Worm (Caenorhabditis elegans) whole organism, L4 larva: ENCODE results near the gene nspc-20.

Experiments used
- F37D6.2 ChIP-seq: sonication (generic microtip); optimal IDR thresholded peaks from 2 replicates; lab custom pipeline; 2016; ENCODE audit warnings: mild to moderate bottlenecking, missing genetic modification characterization, missing compliant biosample characterization
- F49E8.2 ChIP-seq: sonication (generic microtip); optimal IDR thresholded peaks from 2 replicates; lab custom pipeline; 2016; ENCODE audit warnings: missing compliant biosample characterization, mild to moderate bottlenecking, missing genetic modification characterization, borderline replicate concordance
- aly-2 ChIP-seq: sonication (generic microtip); optimal IDR thresholded peaks from 2 replicates; lab custom pipeline; 2018; ENCODE audit warnings: missing biosample characterization, missing genetic modification characterization
- arid-1 ChIP-seq: fragments of 200-800 bp; sonication (Bioruptor generic); conservative IDR thresholded peaks from 2 replicates; pipeline ENCODE4 v1.3.6; 2022; ENCODE audit warnings: missing genetic modification reagents, missing genetic modification characterization, missing compliant biosample characterization
- attf-4 ChIP-seq: sonication (generic microtip); optimal IDR thresholded peaks from 3 replicates; lab custom pipeline; 2017; ENCODE audit warnings: missing biosample characterization, missing genetic modification characterization
- ceh-28 ChIP-seq: fragments of 150-350 bp; optimal IDR thresholded peaks from 2 replicates; lab custom pipeline; 2014; ENCODE audit warnings: missing biosample characterization, missing genetic modification reagents, missing genetic modification characterization
- ceh-32 ChIP-seq: sonication (generic microtip); optimal IDR thresholded peaks from 2 replicates; lab custom pipeline; 2016; ENCODE audit warnings: mild to moderate bottlenecking, missing genetic modification characterization, missing compliant biosample characterization; ENCODE audit not compliant: poor library complexity
- ces-1 ChIP-seq: fragments of 150-350 bp; sonication (generic microtip); optimal IDR thresholded peaks from 4 replicates; lab custom pipeline; 2014; ENCODE audit warnings: missing biosample characterization, missing genetic modification reagents, missing genetic modification characterization
- daf-16 ChIP-seq, 3 experiments: sonication (generic microtip); optimal IDR thresholded peaks; 2 replicates each; lab custom pipeline; 2016 to 2017; ENCODE audit warnings: missing genetic modification characterization in 3 of 3, missing genetic modification reagents in 3 of 3, mild to moderate bottlenecking in 2 of 3, missing compliant biosample characterization in 2 of 3, missing biosample characterization in 1 of 3, moderate library complexity in 1 of 3
- dmd-6 ChIP-seq: fragments of 200-800 bp; sonication (Bioruptor generic); IDR thresholded peaks from 2 replicates; pipeline ENCODE4 v1.3.6; 2022; ENCODE audit warnings: missing genetic modification reagents, missing genetic modification characterization, missing compliant biosample characterization
- dmd-9 ChIP-seq: fragments of 200-800 bp; sonication (Bioruptor generic); IDR thresholded peaks from 2 replicates; pipeline ENCODE4 v1.3.6; 2022; ENCODE audit warnings: missing genetic modification reagents, missing genetic modification characterization, missing compliant biosample characterization
- dve-1 ChIP-seq: sonication (generic microtip); optimal IDR thresholded peaks from 2 replicates; lab custom pipeline; 2017; ENCODE audit warnings: antibody characterized with exemption, mild to moderate bottlenecking, missing genetic modification characterization, missing compliant biosample characterization; ENCODE audit not compliant: insufficient read depth
- hif-1 ChIP-seq, 2 experiments: sonication (generic microtip); optimal IDR thresholded peaks; 2 replicates each; lab custom pipeline; 2016 to 2017; ENCODE audit warnings: missing compliant biosample characterization in 2 of 2, missing genetic modification characterization in 2 of 2, missing genetic modification reagents in 2 of 2, missing genotype in 2 of 2, mild to moderate bottlenecking in 1 of 2
- hlh-11 ChIP-seq: fragments of 200-800 bp; sonication (Bioruptor generic); optimal IDR thresholded peaks from 2 replicates; lab custom pipeline; 2018; ENCODE audit warnings: mild to moderate bottlenecking, missing genetic modification characterization, missing compliant biosample characterization
- hlh-30 ChIP-seq: sonication (generic microtip); optimal IDR thresholded peaks from 2 replicates; lab custom pipeline; 2017; ENCODE audit warnings: antibody characterized with exemption, mild to moderate bottlenecking, missing genetic modification characterization, missing compliant biosample characterization; ENCODE audit not compliant: insufficient read depth
- hmg-1.1 ChIP-seq: fragments of 200-800 bp; sonication (Bioruptor generic); IDR thresholded peaks from 2 replicates; pipeline ENCODE4 v1.3.6; 2022; ENCODE audit warnings: missing genetic modification reagents, missing genetic modification characterization, missing compliant biosample characterization
- lim-7 ChIP-seq: fragments of 200-800 bp; sonication (Bioruptor generic); IDR thresholded peaks from 2 replicates; pipeline ENCODE4 v1.3.6; 2022; ENCODE audit warnings: missing genetic modification characterization, missing compliant biosample characterization
- lin-15B ChIP-seq: fragments of 150-350 bp; sonication (generic microtip); optimal IDR thresholded peaks from 3 replicates; lab custom pipeline; 2014; ENCODE audit warnings: missing biosample characterization, missing genetic modification characterization
- mdl-1 ChIP-seq, 2 experiments: fragments of 150-350 bp in 1 of 2; sonication (generic microtip) in 1 of 2; optimal IDR thresholded peaks; 2 replicates each; lab custom pipeline; 2014 to 2017; ENCODE audit warnings: missing biosample characterization in 2 of 2, missing genetic modification characterization in 2 of 2
- mep-1 ChIP-seq: fragments of 150-350 bp; sonication (generic microtip); optimal IDR thresholded peaks from 3 replicates; lab custom pipeline; 2014; ENCODE audit warnings: missing biosample characterization, missing genetic modification characterization
- mxl-2 ChIP-seq: fragments of 200-800 bp; sonication (Bioruptor generic); conservative IDR thresholded peaks from 2 replicates; pipeline ENCODE4 v1.3.6; 2022; ENCODE audit warnings: missing genetic modification reagents, missing genetic modification characterization, missing compliant biosample characterization
- mxl-3 ChIP-seq: fragments of 200-800 bp; sonication (Bioruptor generic); optimal IDR thresholded peaks from 2 replicates; lab custom pipeline; 2018; ENCODE audit warnings: mild to moderate bottlenecking, missing genetic modification characterization, missing compliant biosample characterization
- nhr-11 ChIP-seq: fragments of 150-350 bp; optimal IDR thresholded peaks from 2 replicates; lab custom pipeline; 2014; ENCODE audit warnings: missing biosample characterization, missing genetic modification characterization
- nhr-237 ChIP-seq: sonication (generic microtip); optimal IDR thresholded peaks from 2 replicates; lab custom pipeline; 2017; ENCODE audit warnings: missing biosample characterization, missing genetic modification characterization
- nhr-28 ChIP-seq: fragments of 150-350 bp; optimal IDR thresholded peaks from 2 replicates; lab custom pipeline; 2014; ENCODE audit warnings: missing biosample characterization, missing genetic modification characterization
- nhr-48 ChIP-seq: sonication (generic microtip); optimal IDR thresholded peaks from 2 replicates; lab custom pipeline; 2016; ENCODE audit warnings: mild to moderate bottlenecking, missing genetic modification characterization, missing compliant biosample characterization
- nhr-77 ChIP-seq: fragments of 150-350 bp; optimal IDR thresholded peaks from 2 replicates; lab custom pipeline; 2014; ENCODE audit warnings: missing biosample characterization, missing genetic modification characterization
- php-3 ChIP-seq: fragments of 200-800 bp; sonication (Bioruptor generic); IDR thresholded peaks from 2 replicates; pipeline ENCODE4 v1.3.6; 2022; ENCODE audit warnings: missing genetic modification reagents, missing genetic modification characterization, missing compliant biosample characterization
- pqm-1 ChIP-seq: sonication (generic microtip); optimal IDR thresholded peaks from 2 replicates; lab custom pipeline; 2017; ENCODE audit warnings: missing biosample characterization, missing genetic modification characterization
- sdz-12 ChIP-seq: fragments of 200-800 bp; sonication (Bioruptor generic); optimal IDR thresholded peaks from 2 replicates; lab custom pipeline; 2018; ENCODE audit warnings: mild to moderate bottlenecking, missing genetic modification characterization, missing compliant biosample characterization
- set-16 ChIP-seq: fragments of 200-800 bp; sonication (Bioruptor generic); IDR thresholded peaks from 2 replicates; pipeline ENCODE4 v1.3.6; 2022; ENCODE audit warnings: missing genetic modification reagents, missing genetic modification characterization, missing compliant biosample characterization
- snpc-4 ChIP-seq: fragments of 150-350 bp; optimal IDR thresholded peaks from 2 replicates; lab custom pipeline; 2014; ENCODE audit warnings: missing biosample characterization, missing genetic modification characterization
- spr-1 ChIP-seq: sonication (generic microtip); optimal IDR thresholded peaks from 2 replicates; lab custom pipeline; 2016; ENCODE audit warnings: mild to moderate bottlenecking, missing genetic modification characterization, missing compliant biosample characterization
- tag-97 ChIP-seq: fragments of 200-800 bp; sonication (Bioruptor generic); IDR thresholded peaks from 2 replicates; pipeline ENCODE4 v1.3.6; 2022; ENCODE audit warnings: missing genetic modification characterization, missing compliant biosample characterization
- unc-39 ChIP-seq: sonication (generic microtip); optimal IDR thresholded peaks from 2 replicates; lab custom pipeline; 2017; ENCODE audit warnings: missing biosample characterization, missing genetic modification characterization
- unc-62 ChIP-seq, 3 experiments: fragments of 150-350 bp in 1 of 3; sonication (generic microtip); optimal IDR thresholded peaks in 2 of 3; peaks in 1 of 3; 1 replicate in 1 of 3; 2 replicates in 2 of 3; lab custom pipeline; 2014 to 2017; ENCODE audit warnings: missing biosample characterization in 3 of 3, missing genetic modification characterization in 3 of 3, missing genetic modification reagents in 3 of 3, missing genotype in 1 of 3
- zag-1 ChIP-seq: fragments of 150-350 bp; optimal IDR thresholded peaks from 2 replicates; lab custom pipeline; 2014; ENCODE audit warnings: missing biosample characterization, missing genetic modification characterization
- zfp-2 ChIP-seq: sonication (generic microtip); optimal IDR thresholded peaks from 2 replicates; lab custom pipeline; 2016; ENCODE audit warnings: mild to moderate bottlenecking, missing genetic modification characterization, missing compliant biosample characterization
- ztf-11 ChIP-seq: fragments of 150-350 bp; optimal IDR thresholded peaks from 2 replicates; lab custom pipeline; 2014; ENCODE audit warnings: missing biosample characterization, missing genetic modification characterization
- ztf-7 ChIP-seq: fragments of 150-350 bp; optimal IDR thresholded peaks from 2 replicates; lab custom pipeline; 2014; ENCODE audit warnings: missing biosample characterization, missing genetic modification characterization

The nspc-20 gene

ce11 chrX:14539468-14539867 is 9.5 kb upstream of the nspc-20 start (continued):
- TF ChIP-seq hlh-30 (tag; lab: Kevin White, UChicago) (peak; percentile 44), snpc-4 (tag; lab: Kevin White, UChicago) (no peak), tag-97 (GFP tag; lab: Robert Waterston, UW) (no peak)

- peak; percentile 61 for TF ChIP-seq hlh-11 (tag; lab: Kevin White, UChicago)
- TF ChIP-seq mxl-3 (GFP tag; lab: Kevin White, UChicago): no peak
- TF ChIP-seq hmg-1.1 (GFP tag; lab: Robert Waterston, UW): no peak
- no peak for TF ChIP-seq aly-2
- no peak for TF ChIP-seq nhr-11
- TF ChIP-seq nhr-77 (tag; lab: Kevin White, UChicago): peak; percentile 59
- TF ChIP-seq dmd-9 (GFP tag; lab: Robert Waterston, UW): no peak
- TF ChIP-seq hlh-30 (tag; lab: Kevin White, UChicago): peak; percentile 39
- TF ChIP-seq ztf-7 (tag; lab: Kevin White, UChicago): no peak
- TF ChIP-seq unc-39 (tag; lab: Kevin White, UChicago): no peak
- peak; percentile 38 for TF ChIP-seq pqm-1 (tag; lab: Kevin White, UChicago)
- TF ChIP-seq ceh-32 (tag; lab: Kevin White, UChicago): no peak
- TF ChIP-seq tag-97 (GFP tag; lab: Robert Waterston, UW): no peak
- peak in 1 of 2 experiments; percentile 44 for TF ChIP-seq mdl-1 (tag; optimal IDR thresholded peaks at IDR 0.05; lab: Kevin White, UChicago)
- no peak for TF ChIP-seq hif-1 (tag; optimal IDR thresholded peaks at IDR 0.05; lab: Kevin White, UChicago)
- TF ChIP-seq lin-15B (tag; lab: Kevin White, UChicago): no peak
- TF ChIP-seq F49E8.2 (tag; lab: Kevin White, UChicago): no peak
- TF ChIP-seq mxl-2 (GFP tag; lab: Robert Waterston, UW): no peak
- TF ChIP-seq nhr-237: no peak
- TF ChIP-seq nhr-48 (tag; lab: Kevin White, UChicago): no peak
- TF ChIP-seq ces-1 (GFP tag; lab: Kevin White, UChicago): no peak
- no peak for TF ChIP-seq attf-4 (tag; lab: Kevin White, UChicago)
- TF ChIP-seq ceh-28 (tag; lab: Kevin White, UChicago): no peak
- TF ChIP-seq lim-7 (GFP tag; lab: Robert Waterston, UW): no peak
- no peak for TF ChIP-seq spr-1
- TF ChIP-seq nhr-28 (tag; lab: Kevin White, UChicago): peak; percentile 82
- TF ChIP-seq mep-1 (tag; lab: Kevin White, UChicago): no peak
- no peak for TF ChIP-seq sdz-12 (GFP tag; lab: Kevin White, UChicago)
- TF ChIP-seq ztf-11: no peak
- TF ChIP-seq arid-1 (GFP tag; lab: Robert Waterston, UW): no peak
- TF ChIP-seq set-16 (GFP tag; lab: Robert Waterston, UW): no peak
- TF ChIP-seq php-3: peak; percentile 41; the same call in 1 of the 2 replicates
- TF ChIP-seq dmd-6: peak; percentile 34
- TF ChIP-seq dve-1 (tag; lab: Kevin White, UChicago): peak; percentile 22
- TF ChIP-seq F37D6.2 (tag; lab: Kevin White, UChicago): no peak
- TF ChIP-seq daf-16 (GFP tag; optimal IDR thresholded peaks at IDR 0.05; lab: Kevin White, UChicago): no peak
- TF ChIP-seq daf-16 (tag; optimal IDR thresholded peaks at IDR 0.05; lab: Kevin White, UChicago): peak; percentile 85
- TF ChIP-seq zag-1 (tag; lab: Kevin White, UChicago): no peak
- TF ChIP-seq unc-62 (GFP tag; optimal IDR thresholded peaks at IDR 0.05 in 1 of 2; lab: Kevin White, UChicago): no peak
- TF ChIP-seq unc-62 (tag; optimal IDR thresholded peaks at IDR 0.05; lab: Kevin White, UChicago): no peak
- TF ChIP-seq zfp-2 (tag; lab: Kevin White, UChicago): no peak
- TF ChIP-seq, all 104 proteins: peak for 10
These were observed 7.6 kb upstream of the nspc-20 start for ce11 chrX:14537625-14538024.
